Worm (Caenorhabditis elegans): ENCODE results near the gene C30G12.4.

DNA sequence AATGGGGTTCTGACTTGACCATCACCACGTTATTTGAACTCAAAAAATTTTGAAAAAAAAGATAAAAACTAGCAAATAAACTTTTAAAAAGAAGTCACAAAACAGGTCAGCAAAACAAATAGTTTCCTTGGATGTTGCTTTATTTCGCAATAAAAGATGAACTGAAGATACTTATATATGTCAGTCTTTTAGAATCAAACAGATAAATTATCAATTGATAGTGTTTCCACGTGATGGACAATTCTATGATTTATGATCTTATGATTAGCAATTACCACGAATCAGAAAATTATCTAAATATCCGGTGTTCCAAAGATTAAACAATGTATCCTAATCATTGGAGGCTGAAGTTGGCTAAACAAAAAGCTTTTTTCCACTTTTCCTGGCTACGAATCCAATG lies 25.8 kb downstream of the C30G12.4 start:
- TF ChIP-seq tab-1 (GFP tag; IDR thresholded peaks at IDR 0.05): no peak
- TF ChIP-seq ztf-29 (GFP tag; IDR thresholded peaks at IDR 0.05): no peak

All from whole organism, midembryonic.